Worm (Caenorhabditis elegans) whole organism, L2 larva: ENCODE data around the gene pxmp-4.

Experiments used
- ZK546.5 ChIP-seq: sonication (generic microtip); optimal IDR thresholded peaks from 2 replicates; lab custom pipeline; 2017; ENCODE audit warnings: missing biosample characterization, missing genetic modification characterization
- alr-1 ChIP-seq: fragments of 150-350 bp; optimal IDR thresholded peaks from 2 replicates; lab custom pipeline; 2014; ENCODE audit warnings: missing biosample characterization, missing genetic modification characterization
- aly-2 ChIP-seq: fragments of 150-350 bp; optimal IDR thresholded peaks from 2 replicates; lab custom pipeline; 2014; ENCODE audit warnings: missing biosample characterization, missing genetic modification characterization
- ceh-82 ChIP-seq: fragments of 150-350 bp; optimal IDR thresholded peaks from 2 replicates; lab custom pipeline; 2014; ENCODE audit warnings: missing biosample characterization, missing genetic modification characterization
- elt-1 ChIP-seq: fragments of 150-350 bp; optimal IDR thresholded peaks from 2 replicates; lab custom pipeline; 2014; ENCODE audit warnings: missing biosample characterization, missing genetic modification characterization
- lin-39 ChIP-seq: fragments of 150-350 bp; optimal IDR thresholded peaks from 2 replicates; lab custom pipeline; 2014; ENCODE audit warnings: missing biosample characterization, missing genetic modification reagents, missing genetic modification characterization
- mab-5 ChIP-seq: fragments of 150-350 bp; optimal IDR thresholded peaks from 2 replicates; lab custom pipeline; 2014; ENCODE audit warnings: missing biosample characterization, missing genetic modification characterization
- mdl-1 ChIP-seq, 2 experiments: fragments of 150-350 bp in 1 of 2; sonication (generic microtip) in 1 of 2; optimal IDR thresholded peaks; 2 replicates each; lab custom pipeline; 2017; ENCODE audit warnings: missing biosample characterization in 2 of 2, missing genetic modification characterization in 2 of 2
- nhr-10 ChIP-seq: sonication (generic microtip); optimal IDR thresholded peaks from 2 replicates; lab custom pipeline; 2017; ENCODE audit warnings: missing biosample characterization, missing genetic modification characterization
- nhr-21 ChIP-seq: fragments of 150-350 bp; optimal IDR thresholded peaks from 2 replicates; lab custom pipeline; 2014; ENCODE audit warnings: missing biosample characterization, missing genetic modification characterization
- unc-39 ChIP-seq: fragments of 150-350 bp; optimal IDR thresholded peaks from 2 replicates; lab custom pipeline; 2014; ENCODE audit warnings: missing biosample characterization, missing genetic modification characterization
- unc-62 ChIP-seq: fragments of 150-350 bp; optimal IDR thresholded peaks from 2 replicates; lab custom pipeline; 2014; ENCODE audit warnings: missing biosample characterization, missing genetic modification reagents, missing genetic modification characterization
- ztf-11 ChIP-seq: sonication (generic microtip); optimal IDR thresholded peaks from 2 replicates; lab custom pipeline; 2017; ENCODE audit warnings: missing biosample characterization, missing genetic modification characterization

DNA sequence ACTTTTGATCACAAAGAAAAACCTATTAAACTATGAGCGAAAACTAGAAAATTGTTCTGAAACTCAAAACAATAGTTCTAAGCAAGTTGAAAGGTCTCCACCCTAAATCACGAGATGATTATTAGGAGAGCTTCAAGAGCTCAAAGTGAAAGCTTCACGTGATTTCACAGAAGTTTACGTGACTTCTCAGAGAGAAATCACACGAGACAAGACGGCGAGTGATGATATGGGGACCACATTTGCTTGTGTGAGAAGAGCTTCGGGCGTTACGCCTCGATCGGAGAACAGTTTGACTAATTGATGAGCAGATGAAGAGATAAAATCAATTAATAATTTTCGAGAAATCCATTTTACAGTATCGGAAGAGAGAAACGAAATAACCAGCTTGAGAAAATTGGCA is 28.0 kb upstream of the pxmp-4 start:
- TF ChIP-seq elt-1 (tag; lab: Kevin White, UChicago) (no peak), ceh-82 (tag; lab: Kevin White, UChicago) (no peak), unc-39 (tag; lab: Kevin White, UChicago) (no peak), lin-39 (tag; lab: Kevin White, UChicago) (no peak), nhr-21 (tag; lab: Kevin White, UChicago) (no peak), nhr-10 (tag; lab: Kevin White, UChicago) (no peak), mab-5 (tag; lab: Kevin White, UChicago) (no peak), alr-1 (tag; lab: Kevin White, UChicago) (no peak), unc-62 (GFP tag; lab: Kevin White, UChicago) (no peak), aly-2 (no peak), ZK546.5 (tag; lab: Kevin White, UChicago) (no peak), mdl-1 (tag; optimal IDR thresholded peaks at IDR 0.05; lab: Kevin White, UChicago) (no peak), ztf-11 (tag; lab: Kevin White, UChicago) (no peak)
